Fruit fly (Drosophila melanogaster) whole organism, embryonic: ENCODE measurements around the gene pyd.
A peak's percentile ranks its signal among the peaks of the same experiment; 100 is the strongest.

Source experiments
- Ada2b ChIP-seq: fragments of 200-800 bp; sonication (Bioruptor generic); IDR thresholded peaks from 2 replicates; pipeline ENCODE4 v1.3.6; 2022; ENCODE audit warnings: missing biosample characterization, missing genetic modification characterization
- Atf3 ChIP-seq: fragments of 200-800 bp; sonication (Bioruptor generic); optimal IDR thresholded peaks from 3 replicates; lab custom pipeline; 2016; ENCODE audit warnings: missing biosample characterization, missing genetic modification characterization
- CG10366 ChIP-seq: fragments of 200-800 bp; sonication (Bioruptor generic); IDR thresholded peaks from 2 replicates; pipeline ENCODE4 v1.3.6; 2022; ENCODE audit warnings: missing biosample characterization, missing genetic modification characterization
- CG10431 ChIP-seq: fragments of 200-800 bp; sonication (Bioruptor generic); optimal IDR thresholded peaks from 3 replicates; lab custom pipeline; 2018; ENCODE audit warnings: missing biosample characterization, mild to moderate bottlenecking, missing genetic modification characterization
- CG12071 ChIP-seq: fragments of 200-800 bp; sonication (Bioruptor generic); optimal IDR thresholded peaks from 3 replicates; lab custom pipeline; 2018; ENCODE audit warnings: missing biosample characterization, mild to moderate bottlenecking, missing genetic modification characterization
- CG12236 ChIP-seq: fragments of 200-800 bp; sonication (Bioruptor generic); optimal IDR thresholded peaks from 2 replicates; lab custom pipeline; 2016; ENCODE audit warnings: missing biosample characterization, missing genetic modification characterization
- CG12299 ChIP-seq: fragments of 200-800 bp; sonication (Bioruptor generic); optimal IDR thresholded peaks from 2 replicates; lab custom pipeline; 2018; ENCODE audit warnings: missing biosample characterization, mild to moderate bottlenecking, missing genetic modification characterization
- CG14860 ChIP-seq: fragments of 200-800 bp; sonication (Bioruptor generic); IDR thresholded peaks from 3 replicates; pipeline ENCODE4 v1.3.6; 2022; ENCODE audit warnings: missing biosample characterization, missing genetic modification characterization; ENCODE audit not compliant: partially characterized antibody
- CG1529 ChIP-seq: fragments of 200-800 bp; sonication (Bioruptor generic); optimal IDR thresholded peaks from 3 replicates; lab custom pipeline; 2018; ENCODE audit warnings: missing biosample characterization, missing genetic modification characterization
- CG18011 ChIP-seq: fragments of 200-800 bp; sonication (Bioruptor generic); optimal IDR thresholded peaks from 2 replicates; lab custom pipeline; 2017; ENCODE audit warnings: missing biosample characterization, missing genetic modification characterization, mild to moderate bottlenecking, moderate library complexity, missing genotype
- CG18476 ChIP-seq: fragments of 200-800 bp; sonication (Bioruptor generic); optimal IDR thresholded peaks from 2 replicates; lab custom pipeline; 2016; ENCODE audit warnings: missing biosample characterization, mild to moderate bottlenecking, missing genetic modification characterization
- CG2120 ChIP-seq: fragments of 200-800 bp; sonication (Bioruptor generic); optimal IDR thresholded peaks from 3 replicates; lab custom pipeline; 2016; ENCODE audit warnings: missing biosample characterization, missing genetic modification characterization
- CG31365 ChIP-seq: fragments of 200-800 bp; sonication (Bioruptor generic); optimal IDR thresholded peaks from 2 replicates; lab custom pipeline; 2018; ENCODE audit warnings: missing biosample characterization, mild to moderate bottlenecking, missing genetic modification characterization
- CG31388 ChIP-seq: fragments of 200-800 bp; sonication (Bioruptor generic); optimal IDR thresholded peaks from 2 replicates; lab custom pipeline; 2016; ENCODE audit warnings: missing biosample characterization, missing genetic modification characterization
- CG34422 ChIP-seq: fragments of 200-800 bp; sonication (Bioruptor generic); IDR thresholded peaks from 3 replicates; pipeline ENCODE4 v1.3.6; 2022; ENCODE audit warnings: missing biosample characterization, missing genetic modification characterization
- CG43689 ChIP-seq: fragments of 200-800 bp; sonication (Bioruptor generic); IDR thresholded peaks from 2 replicates; pipeline ENCODE4 v1.3.6; 2022; ENCODE audit warnings: missing biosample characterization, missing genetic modification characterization
- CG6854 ChIP-seq: fragments of 200-800 bp; sonication (Bioruptor generic); optimal IDR thresholded peaks from 3 replicates; lab custom pipeline; 2017; ENCODE audit warnings: missing biosample characterization, mild to moderate bottlenecking, missing genetic modification characterization
- CG8944 ChIP-seq: fragments of 200-800 bp; sonication (Bioruptor generic); optimal IDR thresholded peaks from 3 replicates; lab custom pipeline; 2016; ENCODE audit warnings: missing biosample characterization, missing genetic modification characterization
- CG9215 ChIP-seq: fragments of 200-800 bp; sonication (Bioruptor generic); IDR thresholded peaks from 2 replicates; pipeline ENCODE4 v1.3.6; 2022; ENCODE audit warnings: missing biosample characterization, missing genetic modification characterization
- D ChIP-seq, 2 experiments: fragments of 200-800 bp in 1 of 2; fragments of >200 bp in 1 of 2; sonication (Bioruptor generic) in 1 of 2; optimal IDR thresholded peaks; 2 replicates in 1 of 2; 3 replicates in 1 of 2; lab custom pipeline; 2017; ENCODE audit warnings: mild to moderate bottlenecking in 1 of 2, missing biosample characterization in 1 of 2, missing genetic modification characterization in 1 of 2, missing genetic modification reagents in 1 of 2
- Dbx ChIP-seq: fragments of 200-800 bp; sonication (Bioruptor generic); IDR thresholded peaks from 3 replicates; pipeline ENCODE4 v1.3.6; 2022; ENCODE audit warnings: missing biosample characterization, missing genetic modification characterization
- Doc3 ChIP-seq: fragments of 200-800 bp; sonication (Bioruptor generic); IDR thresholded peaks from 3 replicates; pipeline ENCODE4 v1.3.6; 2022; ENCODE audit warnings: missing biosample characterization, missing genetic modification characterization; ENCODE audit not compliant: partially characterized antibody
- Drgx ChIP-seq: fragments of 200-800 bp; sonication (Bioruptor generic); IDR thresholded peaks from 2 replicates; pipeline ENCODE4 v1.3.6; 2022; ENCODE audit warnings: missing biosample characterization, missing genetic modification characterization
- Elba2 ChIP-seq: fragments of 200-800 bp; sonication (Bioruptor generic); optimal IDR thresholded peaks from 3 replicates; lab custom pipeline; 2016; ENCODE audit warnings: missing biosample characterization, missing genetic modification characterization
- Fer1 ChIP-seq: fragments of 200-800 bp; sonication (Bioruptor generic); optimal IDR thresholded peaks from 2 replicates; lab custom pipeline; 2017; ENCODE audit warnings: missing biosample characterization, mild to moderate bottlenecking, missing genetic modification characterization
- Hr3 ChIP-seq: fragments of 200-800 bp; sonication (Bioruptor generic); optimal IDR thresholded peaks from 3 replicates; lab custom pipeline; 2016; ENCODE audit warnings: missing biosample characterization, missing genetic modification characterization
- Hr51 ChIP-seq, 2 experiments: fragments of 200-800 bp; sonication (Bioruptor generic); optimal IDR thresholded peaks; 2 replicates in 1 of 2; 3 replicates in 1 of 2; lab custom pipeline; 2016 to 2018; ENCODE audit warnings: missing biosample characterization in 2 of 2, missing genetic modification characterization in 2 of 2, mild to moderate bottlenecking in 1 of 2, moderate library complexity in 1 of 2
- Meics ChIP-seq: fragments of 200-800 bp; sonication (Bioruptor generic); optimal IDR thresholded peaks from 2 replicates; lab custom pipeline; 2017; ENCODE audit warnings: missing biosample characterization, mild to moderate bottlenecking, missing genetic modification characterization
- Poxn ChIP-seq: fragments of 200-800 bp; sonication (Bioruptor generic); IDR thresholded peaks from 2 replicates; pipeline ENCODE4 v1.3.6; 2022; ENCODE audit warnings: missing biosample characterization, missing genetic modification characterization
- Tbp ChIP-seq: fragments of >200 bp; optimal IDR thresholded peaks from 2 replicates; lab custom pipeline; 2018; ENCODE audit warnings: missing biosample characterization, missing genetic modification characterization
- YL-1 ChIP-seq: fragments of 200-800 bp; sonication (Bioruptor generic); optimal IDR thresholded peaks from 3 replicates; lab custom pipeline; 2017; ENCODE audit warnings: missing biosample characterization, mild to moderate bottlenecking, missing genetic modification characterization
- chm ChIP-seq: fragments of 200-800 bp; sonication (Bioruptor generic); IDR thresholded peaks from 2 replicates; pipeline ENCODE4 v1.3.6; 2022; ENCODE audit warnings: missing biosample characterization, missing genetic modification characterization
- chn ChIP-seq: fragments of 200-800 bp; sonication (Bioruptor generic); optimal IDR thresholded peaks from 2 replicates; lab custom pipeline; 2016; ENCODE audit warnings: missing biosample characterization, missing genetic modification characterization
- croc ChIP-seq: fragments of 200-800 bp; sonication (Bioruptor generic); conservative IDR thresholded peaks from 3 replicates; pipeline ENCODE4 v1.3.6; 2022; ENCODE audit warnings: missing biosample characterization, missing genetic modification characterization
- fru ChIP-seq: fragments of >200 bp; optimal IDR thresholded peaks from 2 replicates; lab custom pipeline; 2017
- gcm ChIP-seq: fragments of 200-800 bp; sonication (Bioruptor generic); optimal IDR thresholded peaks from 2 replicates; lab custom pipeline; 2019; ENCODE audit warnings: missing biosample characterization, mild to moderate bottlenecking, missing genetic modification characterization, moderate library complexity
- gsb ChIP-seq: fragments of 200-800 bp; sonication (Bioruptor generic); IDR thresholded peaks from 2 replicates; pipeline ENCODE4 v1.3.6; 2022; ENCODE audit warnings: missing biosample characterization, missing genetic modification characterization
- hth ChIP-seq: fragments of >200 bp; optimal IDR thresholded peaks from 2 replicates; lab custom pipeline; 2017; ENCODE audit warnings: inconsistent platforms
- jigr1 ChIP-seq: fragments of 200-800 bp; sonication (Bioruptor generic); IDR thresholded peaks from 3 replicates; pipeline ENCODE4 v1.3.6; 2022; ENCODE audit warnings: missing biosample characterization, missing genetic modification characterization
- kah ChIP-seq: fragments of 200-800 bp; sonication (Bioruptor generic); optimal IDR thresholded peaks from 2 replicates; lab custom pipeline; 2018; ENCODE audit warnings: missing biosample characterization, mild to moderate bottlenecking, missing genetic modification characterization
- lola ChIP-seq, 3 experiments: fragments of >200 bp in 2 of 3; fragments of 200-800 bp in 1 of 3; sonication (Bioruptor generic) in 1 of 3; optimal IDR thresholded peaks; 2 replicates each; lab custom pipeline; 2017 to 2019; ENCODE audit warnings: missing biosample characterization in 3 of 3, missing genetic modification characterization in 3 of 3, mild to moderate bottlenecking in 1 of 3, moderate library complexity in 1 of 3
- nerfin-2 ChIP-seq: fragments of 200-800 bp; sonication (Bioruptor generic); IDR thresholded peaks from 2 replicates; pipeline ENCODE4 v1.3.6; 2022; ENCODE audit warnings: missing biosample characterization, missing genetic modification characterization; ENCODE audit not compliant: partially characterized antibody
- p53 ChIP-seq: fragments of 200-800 bp; sonication (Bioruptor generic); optimal IDR thresholded peaks from 2 replicates; lab custom pipeline; 2016; ENCODE audit warnings: missing biosample characterization, missing genetic modification characterization
- pita ChIP-seq: fragments of 200-800 bp; sonication (Bioruptor generic); optimal IDR thresholded peaks from 2 replicates; lab custom pipeline; 2017; ENCODE audit warnings: missing biosample characterization, mild to moderate bottlenecking, missing genetic modification characterization
- pnt ChIP-seq: fragments of 200-800 bp; sonication (Bioruptor generic); optimal IDR thresholded peaks from 3 replicates; lab custom pipeline; 2016; ENCODE audit warnings: missing biosample characterization, missing genetic modification characterization
- scrt ChIP-seq: fragments of 200-800 bp; sonication (Bioruptor generic); optimal IDR thresholded peaks from 2 replicates; lab custom pipeline; 2018; ENCODE audit warnings: missing biosample characterization, mild to moderate bottlenecking, missing genetic modification characterization, moderate library complexity
- slp2 ChIP-seq: fragments of 200-800 bp; sonication (Bioruptor generic); optimal IDR thresholded peaks from 2 replicates; lab custom pipeline; 2016; ENCODE audit warnings: missing biosample characterization, missing genetic modification characterization
- so ChIP-seq: fragments of 200-800 bp; sonication (Bioruptor generic); IDR thresholded peaks from 3 replicates; pipeline ENCODE4 v1.3.6; 2022; ENCODE audit warnings: missing biosample characterization, missing genetic modification characterization
- sr ChIP-seq: fragments of 200-800 bp; sonication (Bioruptor generic); IDR thresholded peaks from 3 replicates; pipeline ENCODE4 v1.3.6; 2022; ENCODE audit warnings: missing biosample characterization, missing genetic modification characterization
- twi ChIP-seq: fragments of 200-800 bp; optimal IDR thresholded peaks from 2 replicates; lab custom pipeline; 2019; ENCODE audit warnings: missing biosample characterization, mild to moderate bottlenecking, missing genetic modification characterization, moderate library complexity
- usp ChIP-seq: fragments of >200 bp; optimal IDR thresholded peaks from 2 replicates; lab custom pipeline; 2017; ENCODE audit warnings: missing biosample characterization, missing genetic modification characterization
- yki ChIP-seq: fragments of >200 bp; optimal IDR thresholded peaks from 3 replicates; lab custom pipeline; 2018

pyd gene

DNA sequence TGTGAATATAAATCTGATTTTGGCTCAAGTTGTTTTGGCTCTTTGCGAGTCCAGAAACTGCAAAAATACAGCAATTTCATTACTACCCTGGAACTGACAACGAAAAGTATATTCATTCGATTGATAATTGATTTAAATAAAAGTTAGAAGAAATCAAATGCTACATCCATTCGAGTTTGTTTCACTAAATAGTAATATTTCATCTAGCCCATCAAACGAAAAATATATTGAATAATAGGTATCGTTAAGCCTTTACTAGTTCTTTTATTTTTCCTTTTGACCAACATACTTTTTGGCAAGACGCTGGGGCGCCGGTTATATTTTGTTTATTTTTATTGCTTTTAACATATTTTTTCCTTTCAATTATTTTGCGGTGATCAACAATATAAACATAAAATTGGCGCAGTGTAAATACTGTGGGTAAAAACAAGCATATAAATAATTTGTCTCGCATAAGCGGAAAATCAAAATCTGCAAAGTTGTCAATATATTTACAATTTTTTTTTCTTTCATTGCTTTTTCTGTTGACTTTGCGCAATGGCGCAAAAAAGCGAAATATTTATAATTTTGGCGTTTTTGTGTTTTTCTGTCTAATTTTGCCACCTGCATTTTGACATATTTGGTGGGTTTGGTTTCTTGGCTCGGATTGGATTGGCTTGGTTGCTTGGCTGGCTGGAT, 38.6 kb downstream of the pyd start (continued):
- TF ChIP-seq sr (GFP tag; lab: Robert Waterston, UW) = no peak
- no peak for TF ChIP-seq CG9215 (GFP tag; lab: Robert Waterston, UW)
- TF ChIP-seq Fer1 (GFP tag; lab: Kevin White, UChicago) = no peak
- no peak for TF ChIP-seq pnt (GFP tag; lab: Kevin White, UChicago)
- TF ChIP-seq CG31365 = no peak
- no peak for TF ChIP-seq fru (lab: Kevin White, UChicago)
- no peak for TF ChIP-seq chn (GFP tag; lab: Kevin White, UChicago)
- no peak for TF ChIP-seq yki (lab: Kevin White, UChicago)
- no peak for TF ChIP-seq CG43689
- TF ChIP-seq Atf3 (GFP tag; lab: Kevin White, UChicago) = no peak
- no peak for TF ChIP-seq CG18011 (GFP tag; lab: Kevin White, UChicago)
- no peak for TF ChIP-seq so (GFP tag; lab: Robert Waterston, UW)
- no peak for TF ChIP-seq CG18476 (GFP tag; lab: Kevin White, UChicago)
- no peak for TF ChIP-seq CG8944
- TF ChIP-seq Doc3 = no peak
- TF ChIP-seq CG10366 (GFP tag; lab: Robert Waterston, UW) = peak; percentile 33
- no peak for TF ChIP-seq CG31388 (GFP tag; lab: Kevin White, UChicago)
- TF ChIP-seq CG2120 (GFP tag; lab: Kevin White, UChicago) = peak; percentile 57
- TF ChIP-seq CG10431 (GFP tag; lab: Kevin White, UChicago) = no peak
- TF ChIP-seq Hr3 (GFP tag; lab: Kevin White, UChicago) = no peak
- TF ChIP-seq CG1529 (GFP tag; lab: Kevin White, UChicago) = no peak
- TF ChIP-seq twi (tag; lab: Kevin White, UChicago) = no peak
- TF ChIP-seq Ada2b (GFP tag; lab: Robert Waterston, UW) = no peak
- TF ChIP-seq YL-1 (GFP tag; lab: Kevin White, UChicago) = no peak
- TF ChIP-seq nerfin-2 (GFP tag; lab: Robert Waterston, UW) = no peak
- TF ChIP-seq CG12299 (tag; lab: Kevin White, UChicago) = no peak
- TF ChIP-seq Tbp = no peak
- no peak for TF ChIP-seq CG12071 (GFP tag; lab: Kevin White, UChicago)
- peak; percentile 9 for TF ChIP-seq Meics (GFP tag; lab: Kevin White, UChicago)
- TF ChIP-seq CG34422 (GFP tag; lab: Robert Waterston, UW) = no peak
- TF ChIP-seq jigr1 (GFP tag; lab: Robert Waterston, UW) = no peak
- TF ChIP-seq chm (GFP tag; lab: Robert Waterston, UW) = no peak
- TF ChIP-seq CG14860 (GFP tag; lab: Robert Waterston, UW) = no peak
- no peak for TF ChIP-seq slp2 (GFP tag; lab: Kevin White, UChicago)
- no peak for TF ChIP-seq kah (GFP tag; lab: Kevin White, UChicago)
- TF ChIP-seq CG12236 (GFP tag; lab: Kevin White, UChicago) = no peak
- no peak for TF ChIP-seq gsb
- no peak for TF ChIP-seq usp (GFP tag; lab: Kevin White, UChicago)
- TF ChIP-seq gcm (GFP tag; lab: Kevin White, UChicago) = no peak
- TF ChIP-seq lola (GFP tag; optimal IDR thresholded peaks at IDR 0.05; lab: Kevin White, UChicago) = no peak
- TF ChIP-seq Hr51 (GFP tag; optimal IDR thresholded peaks at IDR 0.05; lab: Kevin White, UChicago) = peak in 1 of 2 experiments; percentile 34
- TF ChIP-seq pita (GFP tag; lab: Kevin White, UChicago) = no peak
- no peak for TF ChIP-seq Dbx
- TF ChIP-seq Elba2 (GFP tag; lab: Kevin White, UChicago) = no peak
- TF ChIP-seq Poxn (GFP tag; lab: Robert Waterston, UW) = no peak
- no peak for TF ChIP-seq CG6854 (GFP tag; lab: Kevin White, UChicago)
- TF ChIP-seq D (optimal IDR thresholded peaks at IDR 0.05; lab: Kevin White, UChicago) = no peak
- no peak for TF ChIP-seq D (GFP tag; optimal IDR thresholded peaks at IDR 0.05; lab: Kevin White, UChicago)
- peak; percentile 73 for TF ChIP-seq Drgx (GFP tag; lab: Robert Waterston, UW)
- no peak for TF ChIP-seq hth (lab: Kevin White, UChicago)
- no peak for TF ChIP-seq croc (GFP tag; lab: Robert Waterston, UW)
- no peak for TF ChIP-seq p53
- no peak for TF ChIP-seq scrt (GFP tag; lab: Kevin White, UChicago)
